Worm (Caenorhabditis elegans) whole organism, late embryonic: ENCODE results near the gene srv-9.

ENCODE experiments used
- ceh-14 ChIP-seq: sonication (generic microtip); optimal IDR thresholded peaks from 2 replicates; lab custom pipeline; 2016; ENCODE audit warnings: missing genotype, missing genetic modification characterization, missing compliant biosample characterization
- ets-4 ChIP-seq: sonication (generic microtip); optimal IDR thresholded peaks from 2 replicates; lab custom pipeline; 2016; ENCODE audit warnings: missing genetic modification characterization, missing compliant biosample characterization
- fax-1 ChIP-seq: sonication (generic microtip); optimal IDR thresholded peaks from 2 replicates; lab custom pipeline; 2016; ENCODE audit warnings: missing genotype, missing genetic modification characterization, missing compliant biosample characterization
- fkh-10 ChIP-seq: fragments of 150-350 bp; optimal IDR thresholded peaks from 2 replicates; lab custom pipeline; 2014; ENCODE audit warnings: missing biosample characterization, missing genetic modification reagents, missing genetic modification characterization
- hlh-13 ChIP-seq: fragments of 200-800 bp; sonication (Bioruptor generic); optimal IDR thresholded peaks from 2 replicates; lab custom pipeline; 2018; ENCODE audit warnings: mild to moderate bottlenecking, missing genetic modification characterization, missing compliant biosample characterization
- nhr-232 ChIP-seq: sonication (generic microtip); optimal IDR thresholded peaks from 2 replicates; lab custom pipeline; 2016; ENCODE audit warnings: missing genetic modification characterization, missing compliant biosample characterization
- pag-3 ChIP-seq: sonication (generic microtip); optimal IDR thresholded peaks from 2 replicates; lab custom pipeline; 2016; ENCODE audit warnings: missing compliant biosample characterization, missing genetic modification characterization, borderline replicate concordance
- pha-4 ChIP-seq: fragments of 150-350 bp; optimal IDR thresholded peaks from 2 replicates; lab custom pipeline; 2018; ENCODE audit warnings: missing biosample characterization, missing genetic modification reagents, missing genetic modification characterization
- pqm-1 ChIP-seq: sonication (generic microtip); optimal IDR thresholded peaks from 2 replicates; lab custom pipeline; 2016; ENCODE audit warnings: missing genetic modification characterization, missing compliant biosample characterization
- sox-2 ChIP-seq: fragments of 200-800 bp; sonication (Bioruptor generic); IDR thresholded peaks from 2 replicates; pipeline ENCODE4 v1.3.6; 2022; ENCODE audit warnings: missing genetic modification reagents, missing genetic modification characterization, missing compliant biosample characterization

ce11 chrV:13394968-13395367 lies 28.0 kb downstream of the srv-9 start:
- TF ChIP-seq pha-4 (tag; lab: Kevin White, UChicago) (no peak), ceh-14 (tag; lab: Kevin White, UChicago) (no peak), nhr-232 (tag; lab: Kevin White, UChicago) (no peak), fkh-10 (GFP tag; lab: Kevin White, UChicago) (no peak), sox-2 (GFP tag; lab: Robert Waterston, UW) (no peak), pqm-1 (tag; lab: Kevin White, UChicago) (no peak), pag-3 (tag; lab: Kevin White, UChicago) (no peak), ets-4 (tag; lab: Kevin White, UChicago) (no peak), fax-1 (no peak), hlh-13 (no peak)
